Worm (Caenorhabditis elegans): Measurements from ENCODE around the gene vha-1.
A peak's percentile ranks its signal among the peaks of the same experiment; 100 is the strongest.

- no peak for TF ChIP-seq ZK546.5 (tag; optimal IDR thresholded peaks at IDR 0.05)
- no peak for TF ChIP-seq zag-1 (tag; optimal IDR thresholded peaks at IDR 0.05)
- TF ChIP-seq aly-2 (tag; optimal IDR thresholded peaks at IDR 0.05) = no peak
- no peak for TF ChIP-seq elt-1 (tag; optimal IDR thresholded peaks at IDR 0.05)
- TF ChIP-seq ztf-4 (tag; optimal IDR thresholded peaks at IDR 0.05) = no peak
- TF ChIP-seq mdl-1 (tag; optimal IDR thresholded peaks at IDR 0.05) = no peak
- no peak for TF ChIP-seq snpc-4 (tag; optimal IDR thresholded peaks at IDR 0.05)
- TF ChIP-seq elt-3 (tag; optimal IDR thresholded peaks at IDR 0.05) = no peak
- peak; percentile 97 for TF ChIP-seq pha-4 (tag; optimal IDR thresholded peaks at IDR 0.05)
- no peak for TF ChIP-seq unc-39 (tag; optimal IDR thresholded peaks at IDR 0.05)
Measured at ce11 chrIII:9735857-9736256, 45.2 kb upstream of the vha-1 start, which contains the start of gene dao-6.
